Fruit fly (Drosophila melanogaster) Kc167 (cell line): ENCODE results near the gene XRCC1.

Experiments
- Sin3A ChIP-seq: fragments of >200 bp; optimal IDR thresholded peaks from 2 replicates; lab custom pipeline; 2018; ENCODE audit warnings: missing external identifiers
- h ChIP-seq: fragments of >200 bp; optimal IDR thresholded peaks from 3 replicates; lab custom pipeline; 2018; ENCODE audit warnings: missing external identifiers
- psq ChIP-seq: fragments of >200 bp; optimal IDR thresholded peaks from 2 replicates; lab custom pipeline; 2017; ENCODE audit warnings: missing external identifiers

DNA sequence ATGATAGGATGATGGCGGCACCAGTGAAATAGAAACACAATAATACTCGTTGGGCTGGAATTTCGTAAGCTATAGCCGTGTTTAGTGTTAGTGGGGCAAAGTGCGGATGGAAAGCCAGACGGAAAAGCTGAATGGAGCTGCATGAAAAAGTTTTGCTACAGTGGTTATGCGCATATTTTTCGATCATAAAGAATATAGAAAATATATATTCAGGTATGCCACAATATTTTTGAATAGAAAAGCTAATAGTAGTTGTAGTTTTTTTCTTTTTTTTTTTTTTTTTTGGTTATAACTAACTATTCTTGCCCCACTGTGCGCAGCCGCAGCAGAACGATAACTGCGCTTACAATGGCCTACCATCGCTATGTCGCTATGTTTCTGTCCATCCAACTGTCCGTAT lies 43.2 kb upstream of the XRCC1 start:
- TF ChIP-seq psq (no peak), Sin3A (no peak), h (lab: Kevin White, UChicago) (no peak)
